Worm (Caenorhabditis elegans): ENCODE measurements around the gene zmp-3.

Gene zmp-3

DNA sequence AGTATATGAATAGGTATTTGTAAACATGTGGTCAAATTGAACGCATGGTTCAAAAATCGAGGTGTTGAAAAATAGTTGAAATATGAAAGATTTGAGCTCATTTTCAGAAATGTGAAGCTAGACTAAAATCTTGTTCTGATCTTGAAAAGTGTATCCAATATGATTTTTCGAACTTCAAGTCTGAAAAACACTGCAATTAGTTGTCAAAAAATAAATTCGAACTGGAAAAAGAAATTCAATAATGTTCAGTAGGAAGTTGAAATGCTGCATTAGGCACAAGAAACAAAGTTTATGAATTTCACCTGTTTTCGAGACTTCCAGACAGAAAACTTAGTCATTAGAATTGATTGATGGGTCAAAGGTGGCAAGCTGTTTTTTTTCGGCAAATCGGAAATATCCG is 47.9 kb downstream of the zmp-3 start, which contains the start of gene srh-270:
srh-270 (minus strand) TSS at position 101 of the 400 bp plus-strand sequence.
- TF ChIP-seq ref-1 (GFP tag; conservative IDR thresholded peaks at IDR 0.05): no peak
- TF ChIP-seq flt-1 (GFP tag; IDR thresholded peaks at IDR 0.05): no peak
- no peak for TF ChIP-seq T22C8.4 (GFP tag; IDR thresholded peaks at IDR 0.05)
- no peak for TF ChIP-seq tab-1 (GFP tag; IDR thresholded peaks at IDR 0.05)
- TF ChIP-seq ztf-23 (GFP tag; IDR thresholded peaks at IDR 0.05): no peak
- no peak for TF ChIP-seq klf-2 (GFP tag; conservative IDR thresholded peaks at IDR 0.05)
- TF ChIP-seq cog-1 (tag; optimal IDR thresholded peaks at IDR 0.05): no peak
- TF ChIP-seq med-1 (GFP tag; optimal IDR thresholded peaks at IDR 0.05; ENCODE audit: insufficient read depth): no peak
- TF ChIP-seq ztf-29 (GFP tag; IDR thresholded peaks at IDR 0.05): no peak

DNA sequence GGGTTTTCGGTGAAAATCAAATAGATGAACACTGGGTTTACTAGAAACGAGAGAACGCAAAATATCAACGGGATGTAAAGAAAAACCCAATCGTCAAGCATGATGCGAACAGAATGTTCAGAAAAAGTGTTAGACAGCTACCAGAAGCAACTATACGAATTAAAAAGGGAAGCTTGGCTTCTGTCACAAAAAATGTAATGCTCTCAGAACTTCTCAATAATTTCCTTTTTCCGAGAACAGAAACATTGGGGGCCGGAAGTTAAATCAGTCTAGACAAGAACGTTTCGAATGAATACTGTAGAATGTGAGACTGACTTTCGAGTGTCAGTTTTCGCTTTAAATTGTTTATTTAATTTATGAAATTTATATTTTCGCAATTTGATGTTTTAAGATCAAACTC is 49.7 kb downstream of the zmp-3 start, which contains the start of gene srj-54:
srj-54 (minus strand) TSS at position 101 of the 400 bp plus-strand sequence.
- TF ChIP-seq ztf-29 (GFP tag; IDR thresholded peaks at IDR 0.05) (no peak), ref-1 (GFP tag; conservative IDR thresholded peaks at IDR 0.05) (no peak), med-1 (GFP tag; optimal IDR thresholded peaks at IDR 0.05; ENCODE audit: insufficient read depth) (no peak), cog-1 (tag; optimal IDR thresholded peaks at IDR 0.05) (no peak), flt-1 (GFP tag; IDR thresholded peaks at IDR 0.05) (no peak), tab-1 (GFP tag; IDR thresholded peaks at IDR 0.05) (no peak), ztf-23 (GFP tag; IDR thresholded peaks at IDR 0.05) (no peak), T22C8.4 (GFP tag; IDR thresholded peaks at IDR 0.05) (no peak), klf-2 (GFP tag; conservative IDR thresholded peaks at IDR 0.05) (no peak)

DNA sequence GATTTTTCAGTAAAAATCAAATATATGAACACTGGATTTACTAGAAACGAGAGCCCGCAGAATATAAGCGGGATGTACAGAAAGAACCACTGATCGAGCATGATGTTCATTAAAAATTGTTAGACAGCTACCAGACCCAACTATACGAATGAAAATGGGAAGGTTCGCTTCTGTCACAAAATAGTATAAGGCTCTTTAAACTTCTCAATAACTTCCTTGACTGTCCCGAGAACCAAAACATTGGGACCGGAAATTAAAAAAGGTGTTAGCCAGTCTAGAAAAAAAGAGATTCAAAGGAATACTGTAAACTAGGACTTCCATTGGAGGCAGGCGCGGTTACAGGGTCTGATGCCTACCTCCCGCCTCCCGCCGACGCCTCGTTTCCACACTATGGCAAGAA is 51.6 kb downstream of the zmp-3 start, which contains the start of gene srj-55:
srj-55 (minus strand) TSS at position 101 of the 400 bp plus-strand sequence.
- TF ChIP-seq tab-1 (GFP tag; IDR thresholded peaks at IDR 0.05): no peak
- no peak for TF ChIP-seq T22C8.4 (GFP tag; IDR thresholded peaks at IDR 0.05)
- no peak for TF ChIP-seq med-1 (GFP tag; optimal IDR thresholded peaks at IDR 0.05; ENCODE audit: insufficient read depth)
- no peak for TF ChIP-seq ref-1 (GFP tag; conservative IDR thresholded peaks at IDR 0.05)
- TF ChIP-seq ztf-29 (GFP tag; IDR thresholded peaks at IDR 0.05): no peak
- no peak for TF ChIP-seq ztf-23 (GFP tag; IDR thresholded peaks at IDR 0.05)
- TF ChIP-seq cog-1 (tag; optimal IDR thresholded peaks at IDR 0.05): no peak
- TF ChIP-seq klf-2 (GFP tag; conservative IDR thresholded peaks at IDR 0.05): no peak
